Fruit fly (Drosophila melanogaster): ENCODE data around the gene Rich.

DNA sequence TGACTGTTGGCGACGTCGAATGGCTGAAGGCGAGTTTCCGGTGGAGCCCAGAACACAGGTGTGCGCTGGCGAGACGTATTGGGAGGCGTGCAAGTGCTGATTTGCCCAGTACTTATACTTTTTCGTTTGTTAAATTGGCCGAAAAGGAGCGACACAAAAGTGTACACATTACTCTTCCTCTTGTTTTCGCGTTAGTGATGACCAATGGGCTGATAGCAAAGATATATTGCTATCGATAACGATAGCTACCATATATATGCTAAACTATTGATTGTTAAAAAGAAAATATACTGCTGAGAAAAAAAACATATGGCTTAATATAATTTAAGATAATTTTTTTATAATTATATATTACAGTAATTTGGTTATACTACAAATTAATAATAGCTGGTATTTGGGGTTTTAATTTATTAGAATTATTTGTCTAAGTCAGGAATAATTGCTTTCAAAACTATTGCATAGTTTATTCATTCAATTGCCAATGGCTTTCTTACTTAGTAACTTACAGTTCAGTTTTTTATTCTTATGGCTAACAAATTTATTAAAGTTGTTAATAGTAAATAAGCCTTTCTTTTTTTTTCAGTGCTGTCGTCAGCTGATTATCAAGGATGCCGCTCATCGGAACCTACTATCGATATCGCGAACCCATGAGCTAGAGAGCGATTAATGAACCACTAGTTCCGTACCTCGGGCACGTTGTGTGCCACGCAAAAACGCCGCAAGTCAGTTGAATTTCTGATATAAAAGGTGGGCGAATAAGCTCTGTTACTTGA lies 25.5 kb upstream of the Rich start, which contains the start of the genes Hem and IleRS:
- TF ChIP-seq Hr96 (GFP tag; optimal IDR thresholded peaks at IDR 0.05): peak; percentile 79
- TF ChIP-seq CG7101 (tag; optimal IDR thresholded peaks at IDR 0.05): peak; percentile 86
- peak; percentile 72 for TF ChIP-seq CG5204 (GFP tag; optimal IDR thresholded peaks at IDR 0.05)
- peak; percentile 60 for TF ChIP-seq pad (GFP tag; optimal IDR thresholded peaks at IDR 0.05)
- TF ChIP-seq Crg-1 (GFP tag; optimal IDR thresholded peaks at IDR 0.05): peak; percentile 60
- TF ChIP-seq ovo (GFP tag; optimal IDR thresholded peaks at IDR 0.05): peak; percentile 60
